Fruit fly (Drosophila melanogaster) whole organism, pupa: ENCODE measurements around the gene Pcyt2.
A peak's percentile ranks its signal among the peaks of the same experiment; 100 is the strongest.

Source experiments
- CG10348 ChIP-seq: fragments of 200-800 bp; sonication (Bioruptor generic); IDR thresholded peaks from 2 replicates; pipeline ENCODE4 v1.3.6; 2022; ENCODE audit warnings: missing biosample characterization, missing genetic modification characterization
- CG12605 ChIP-seq: fragments of 200-800 bp; sonication (Bioruptor generic); IDR thresholded peaks from 2 replicates; pipeline ENCODE4 v1.3.6; 2022; ENCODE audit warnings: missing biosample characterization, missing genetic modification characterization
- CG13204 ChIP-seq: fragments of 200-800 bp; sonication (Bioruptor generic); optimal IDR thresholded peaks from 2 replicates; lab custom pipeline; 2018; ENCODE audit warnings: missing biosample characterization, mild to moderate bottlenecking, missing genetic modification characterization, moderate library complexity
- CG14655 ChIP-seq: fragments of 200-800 bp; sonication (Bioruptor generic); optimal IDR thresholded peaks from 3 replicates; lab custom pipeline; 2017; ENCODE audit warnings: mild to moderate bottlenecking, missing biosample characterization, missing genetic modification reagents, missing genetic modification characterization
- CG15710 ChIP-seq: fragments of 200-800 bp; sonication (Bioruptor generic); optimal IDR thresholded peaks from 2 replicates; lab custom pipeline; 2018; ENCODE audit warnings: missing biosample characterization, mild to moderate bottlenecking, missing genetic modification characterization, moderate library complexity
- CG17806 ChIP-seq: fragments of 200-800 bp; sonication (Bioruptor generic); optimal IDR thresholded peaks from 2 replicates; lab custom pipeline; 2018; ENCODE audit warnings: missing biosample characterization, mild to moderate bottlenecking, missing genetic modification characterization, moderate library complexity
- CG32121 ChIP-seq: fragments of 200-800 bp; sonication (Bioruptor generic); IDR thresholded peaks from 2 replicates; pipeline ENCODE4 v1.3.6; 2022; ENCODE audit warnings: missing biosample characterization, missing genetic modification characterization
- CG34367 ChIP-seq: fragments of 200-800 bp; sonication (Bioruptor generic); optimal IDR thresholded peaks from 2 replicates; lab custom pipeline; 2018; ENCODE audit warnings: missing biosample characterization, mild to moderate bottlenecking, missing genetic modification characterization
- CG4496 ChIP-seq: fragments of 200-800 bp; sonication (Bioruptor generic); IDR thresholded peaks from 3 replicates; pipeline ENCODE4 v1.3.6; 2022; ENCODE audit warnings: missing biosample characterization, missing genetic modification characterization
- CG8159 ChIP-seq: fragments of 200-800 bp; sonication (Bioruptor generic); optimal IDR thresholded peaks from 3 replicates; lab custom pipeline; 2018; ENCODE audit warnings: missing biosample characterization, mild to moderate bottlenecking, missing genetic modification characterization, moderate library complexity
- CG8301 ChIP-seq: fragments of 200-800 bp; sonication (Bioruptor generic); optimal IDR thresholded peaks from 2 replicates; lab custom pipeline; 2018; ENCODE audit warnings: missing biosample characterization, mild to moderate bottlenecking, missing genetic modification characterization
- CG9948 ChIP-seq: fragments of 200-800 bp; sonication (Bioruptor generic); optimal IDR thresholded peaks from 2 replicates; lab custom pipeline; 2018; ENCODE audit warnings: missing biosample characterization, mild to moderate bottlenecking, missing genetic modification characterization, moderate library complexity
- D1 ChIP-seq: fragments of 200-800 bp; sonication (Bioruptor generic); optimal IDR thresholded peaks from 2 replicates; lab custom pipeline; 2018; ENCODE audit warnings: missing biosample characterization, mild to moderate bottlenecking, missing genetic modification characterization, moderate library complexity
- EcR ChIP-seq: fragments of 200-800 bp; sonication (Bioruptor generic); optimal IDR thresholded peaks from 3 replicates; lab custom pipeline; 2019; ENCODE audit warnings: missing biosample characterization, missing genetic modification characterization, mild to moderate bottlenecking, moderate library complexity, missing genetic modification reagents
- Ets98B ChIP-seq: fragments of 200-800 bp; sonication (Bioruptor generic); IDR thresholded peaks from 2 replicates; pipeline ENCODE4 v1.3.6; 2022; ENCODE audit warnings: missing biosample characterization, missing genetic modification characterization
- Pif1A ChIP-seq: fragments of 200-800 bp; sonication (Bioruptor generic); optimal IDR thresholded peaks from 3 replicates; lab custom pipeline; 2016; ENCODE audit warnings: missing biosample characterization, missing genetic modification characterization
- Pif1B ChIP-seq: fragments of 200-800 bp; sonication (Bioruptor generic); optimal IDR thresholded peaks from 3 replicates; lab custom pipeline; 2016; ENCODE audit warnings: missing biosample characterization, missing genetic modification characterization
- Snoo ChIP-seq: fragments of 200-800 bp; sonication (Bioruptor generic); optimal IDR thresholded peaks from 3 replicates; lab custom pipeline; 2017; ENCODE audit warnings: missing biosample characterization, mild to moderate bottlenecking, missing genetic modification characterization, inconsistent platforms
- fd96Ca ChIP-seq: fragments of 200-800 bp; sonication (Bioruptor generic); IDR thresholded peaks from 3 replicates; pipeline ENCODE4 v1.3.6; 2022; ENCODE audit warnings: missing biosample characterization, missing genetic modification characterization
- gl ChIP-seq: fragments of 200-800 bp; sonication (Bioruptor generic); optimal IDR thresholded peaks from 2 replicates; lab custom pipeline; 2018; ENCODE audit warnings: missing biosample characterization, mild to moderate bottlenecking, missing genetic modification characterization
- rn ChIP-seq: fragments of 200-800 bp; sonication (Bioruptor generic); IDR thresholded peaks from 2 replicates; pipeline ENCODE4 v1.3.6; 2022; ENCODE audit warnings: missing biosample characterization, missing genetic modification characterization

Gene Pcyt2

dm6 chr3L:1553193-1553592 lies at the start of gene Pcyt2:
Pcyt2 (plus strand) TSS chr3L:1553493.
- TF ChIP-seq CG32121 (GFP tag; lab: Robert Waterston, UW) (no peak), Pif1A (GFP tag; lab: Kevin White, UChicago) (no peak), CG12605 (GFP tag; lab: Robert Waterston, UW) (no peak)

dm6 chr3L:1515820-1516540 lies 37.3 kb upstream of the Pcyt2 start:
- TF ChIP-seq CG32121 (GFP tag; lab: Robert Waterston, UW) (peak; percentile 63), CG14655 (peak; percentile 77), Ets98B (GFP tag; lab: Robert Waterston, UW) (peak; percentile 62), CG13204 (GFP tag; lab: Kevin White, UChicago) (no peak), CG8159 (tag; lab: Kevin White, UChicago) (peak; percentile 53), EcR (GFP tag; lab: Kevin White, UChicago) (no peak), Snoo (tag; lab: Kevin White, UChicago) (peak; percentile 21), CG8301 (peak; percentile 77), Pif1A (GFP tag; lab: Kevin White, UChicago) (peak; percentile 65), CG9948 (peak; percentile 51), CG10348 (no peak), CG34367 (tag; lab: Kevin White, UChicago) (peak; percentile 1), rn (0 out of 2 replicates have a peak, but pooled peaks have one; percentile 23), CG12605 (GFP tag; lab: Robert Waterston, UW) (peak; percentile 50), gl (tag; lab: Kevin White, UChicago) (no peak), Pif1B (GFP tag; lab: Kevin White, UChicago) (peak; percentile 42), CG4496 (GFP tag; lab: Robert Waterston, UW) (peak; percentile 68), D1 (tag; lab: Kevin White, UChicago) (no peak), CG17806 (peak; percentile 55), fd96Ca (GFP tag; lab: Robert Waterston, UW) (peak; percentile 84), CG15710 (tag; lab: Kevin White, UChicago) (peak; percentile 55)

- TF ChIP-seq CG32121 (GFP tag; lab: Robert Waterston, UW) (no peak), CG9948 (no peak), CG34367 (tag; lab: Kevin White, UChicago) (no peak), Pif1A (GFP tag; lab: Kevin White, UChicago) (no peak), CG12605 (GFP tag; lab: Robert Waterston, UW) (no peak), CG14655 (no peak), D1 (tag; lab: Kevin White, UChicago) (no peak), CG15710 (tag; lab: Kevin White, UChicago) (no peak), EcR (GFP tag; lab: Kevin White, UChicago) (no peak), Pif1B (GFP tag; lab: Kevin White, UChicago) (no peak), fd96Ca (GFP tag; lab: Robert Waterston, UW) (no peak), CG4496 (GFP tag; lab: Robert Waterston, UW) (no peak), CG10348 (no peak), CG8301 (no peak)
Observed at dm6 chr3L:1516631-1517273, 36.5 kb upstream of the Pcyt2 start, which contains the start of gene cue. cue (minus strand) TSS chr3L:1517271.

dm6 chr3L:1517274-1518047 lies 35.8 kb upstream of the Pcyt2 start:
- TF ChIP-seq CG8159 (tag; lab: Kevin White, UChicago) (peak; percentile 41), fd96Ca (GFP tag; lab: Robert Waterston, UW) (peak; percentile 79), CG34367 (tag; lab: Kevin White, UChicago) (peak; percentile 12), Pif1A (GFP tag; lab: Kevin White, UChicago) (no peak), CG12605 (GFP tag; lab: Robert Waterston, UW) (peak; percentile 47), D1 (tag; lab: Kevin White, UChicago) (no peak), CG14655 (peak; percentile 39), CG10348 (no peak), CG15710 (tag; lab: Kevin White, UChicago) (peak; percentile 38), rn (peak; percentile 57), CG17806 (peak; percentile 53), Ets98B (GFP tag; lab: Robert Waterston, UW) (peak; percentile 72), Pif1B (GFP tag; lab: Kevin White, UChicago) (peak; percentile 75), gl (tag; lab: Kevin White, UChicago) (no peak), EcR (GFP tag; lab: Kevin White, UChicago) (no peak), CG4496 (GFP tag; lab: Robert Waterston, UW) (peak; percentile 88), CG32121 (GFP tag; lab: Robert Waterston, UW) (peak; percentile 72), CG13204 (GFP tag; lab: Kevin White, UChicago) (no peak), Snoo (tag; lab: Kevin White, UChicago) (peak; percentile 52), CG9948 (peak; percentile 16), CG8301 (peak; percentile 40)
